Fruit fly (Drosophila melanogaster): ENCODE measurements around the gene ec.

DNA sequence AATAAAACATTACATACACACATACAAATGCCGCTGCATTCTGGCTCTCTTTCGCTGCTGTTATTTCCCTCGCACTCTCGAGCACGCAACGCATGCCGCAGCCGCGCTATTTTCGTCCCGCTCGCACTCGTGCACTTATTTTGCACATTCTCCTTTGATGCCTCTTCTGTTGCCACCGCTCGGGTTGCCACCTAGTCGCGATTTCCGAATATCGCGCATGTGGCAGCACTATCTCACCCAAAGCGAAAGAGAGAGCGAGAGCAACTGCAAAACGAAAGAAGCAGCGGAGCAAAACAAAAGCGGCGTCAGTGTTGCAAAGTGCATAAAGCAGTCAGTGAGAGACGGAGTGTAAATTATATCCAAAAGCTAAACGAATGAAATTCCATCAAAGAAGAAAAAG, 30.6 kb upstream of the ec start:
- no peak for TF ChIP-seq CG14655 (GFP tag; optimal IDR thresholded peaks at IDR 0.05)
- TF ChIP-seq Ets98B (GFP tag; IDR thresholded peaks at IDR 0.05), result 0 out of 2 replicates have a peak, but pooled peaks have one; percentile 54
- TF ChIP-seq CG32121 (GFP tag; IDR thresholded peaks at IDR 0.05), result no peak; the same call in 1 of the 2 replicates
- TF ChIP-seq CG8301 (tag; optimal IDR thresholded peaks at IDR 0.05), result no peak
- TF ChIP-seq gl (tag; optimal IDR thresholded peaks at IDR 0.05), result no peak
- TF ChIP-seq EcR (GFP tag; optimal IDR thresholded peaks at IDR 0.05), result peak; percentile 52
- TF ChIP-seq rn (GFP tag; IDR thresholded peaks at IDR 0.05), result no peak
- no peak for TF ChIP-seq D1 (tag; optimal IDR thresholded peaks at IDR 0.05)
- TF ChIP-seq CG17806 (tag; optimal IDR thresholded peaks at IDR 0.05), result no peak
- no peak; the same call in 1 of the 3 replicates for TF ChIP-seq CG4496 (GFP tag; IDR thresholded peaks at IDR 0.05)
- TF ChIP-seq Snoo (tag; optimal IDR thresholded peaks at IDR 0.05), result no peak

Data from whole organism, pupa.